Worm (Caenorhabditis elegans) whole organism, L2 larva: Measurements from ENCODE around the gene C03B1.2.

Source experiments
- ama-1 ChIP-seq: fragments of 150-350 bp; optimal IDR thresholded peaks from 2 replicates; lab custom pipeline; 2018; ENCODE audit warnings: inconsistent platforms
- mbf-1 ChIP-seq: sonication (generic microtip); optimal IDR thresholded peaks from 2 replicates; lab custom pipeline; 2017; ENCODE audit warnings: missing biosample characterization, missing genetic modification characterization
- snpc-4 ChIP-seq: fragments of 150-350 bp; optimal IDR thresholded peaks from 2 replicates; lab custom pipeline; 2014; ENCODE audit warnings: missing biosample characterization, missing genetic modification characterization
- unc-39 ChIP-seq: fragments of 150-350 bp; optimal IDR thresholded peaks from 2 replicates; lab custom pipeline; 2014; ENCODE audit warnings: missing biosample characterization, missing genetic modification characterization
- unc-62 ChIP-seq: fragments of 150-350 bp; optimal IDR thresholded peaks from 2 replicates; lab custom pipeline; 2014; ENCODE audit warnings: missing biosample characterization, missing genetic modification reagents, missing genetic modification characterization
- zag-1 ChIP-seq: fragments of 150-350 bp; optimal IDR thresholded peaks from 2 replicates; lab custom pipeline; 2014; ENCODE audit warnings: missing biosample characterization, missing genetic modification characterization

ce11 chrX:6419113-6419512 is 49.3 kb downstream of the C03B1.2 start:
- TF ChIP-seq snpc-4 (tag; lab: Kevin White, UChicago) (no peak), unc-39 (tag; lab: Kevin White, UChicago) (no peak), unc-62 (no peak), ama-1 (lab: Kevin White, UChicago) (no peak), zag-1 (no peak), mbf-1 (tag; lab: Kevin White, UChicago) (no peak)
